Worm (Caenorhabditis elegans): ENCODE data around the gene gakh-1.

- no peak for TF ChIP-seq pqm-1 (tag; optimal IDR thresholded peaks at IDR 0.05)
- TF ChIP-seq egl-27 (tag; optimal IDR thresholded peaks at IDR 0.05): no peak
- TF ChIP-seq blmp-1 (tag; optimal IDR thresholded peaks at IDR 0.05): no peak
- TF ChIP-seq ets-5 (GFP tag; IDR thresholded peaks at IDR 0.05): no peak
- TF ChIP-seq nhr-77 (tag; optimal IDR thresholded peaks at IDR 0.05): no peak
- no peak for TF ChIP-seq lin-14 (GFP tag; optimal IDR thresholded peaks at IDR 0.05)
- TF ChIP-seq unc-130 (tag; optimal IDR thresholded peaks at IDR 0.05): no peak
These were observed 11.7 kb upstream of the gakh-1 start, which contains the start of gene C54H2.4 for ce11 chrX:5770648-5771047.

Data from whole organism, L1 larva.